Worm (Caenorhabditis elegans): ENCODE data around the gene hrg-9.

DNA sequence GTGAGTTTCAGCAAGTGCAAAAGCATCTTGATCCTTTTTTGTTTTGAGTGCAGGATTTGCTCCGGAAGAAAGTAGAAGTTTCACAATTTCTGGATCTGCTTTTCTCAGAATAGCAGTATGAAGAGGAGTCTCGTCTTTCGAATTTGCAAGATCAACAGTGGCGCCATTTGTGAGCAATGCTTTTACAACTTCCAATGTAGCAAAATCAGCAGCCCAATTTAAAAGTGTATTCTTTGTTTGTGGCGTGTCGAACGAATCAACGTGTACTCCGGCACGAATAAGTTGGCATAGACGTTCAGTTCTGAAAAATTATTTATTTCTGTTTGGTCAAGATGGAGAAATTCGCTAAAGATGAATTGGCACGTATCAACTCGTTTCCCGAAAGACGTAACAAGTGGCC is 13.5 kb downstream of the hrg-9 start, which contains the start of gene T16G1.13:
- no peak for TF ChIP-seq snpc-4 (tag; optimal IDR thresholded peaks at IDR 0.05)
- TF ChIP-seq nhr-21 (tag; optimal IDR thresholded peaks at IDR 0.05): no peak
- no peak for TF ChIP-seq aly-2 (tag; optimal IDR thresholded peaks at IDR 0.05)
- TF ChIP-seq mdl-1 (tag; optimal IDR thresholded peaks at IDR 0.05): no peak
- no peak for TF ChIP-seq nhr-12 (tag; optimal IDR thresholded peaks at IDR 0.05)
- TF ChIP-seq mbf-1 (tag; optimal IDR thresholded peaks at IDR 0.05): no peak
- TF ChIP-seq skn-1 (tag; optimal IDR thresholded peaks at IDR 0.05): no peak
- no peak for TF ChIP-seq ztf-11 (tag; optimal IDR thresholded peaks at IDR 0.05)
- no peak for TF ChIP-seq nhr-77 (tag; optimal IDR thresholded peaks at IDR 0.05)

All from whole organism, L2 larva.